Worm (Caenorhabditis elegans) whole organism, early embryonic: ENCODE data around the gene evl-18.

ENCODE experiments used
- hmbx-1 ChIP-seq: sonication (generic microtip); optimal IDR thresholded peaks from 2 replicates; lab custom pipeline; 2016; ENCODE audit warnings: mild to moderate bottlenecking, missing genetic modification characterization, missing compliant biosample characterization
- tra-4 ChIP-seq: sonication (generic microtip); optimal IDR thresholded peaks from 2 replicates; lab custom pipeline; 2017; ENCODE audit warnings: missing genetic modification characterization, missing compliant biosample characterization

ce11 chrIII:3759312-3759711, 24.5 kb upstream of the evl-18 start, which contains the start of gene arcp-1:
- no peak for TF ChIP-seq tra-4
- TF ChIP-seq hmbx-1, result no peak
